Fruit fly (Drosophila melanogaster) whole organism, prepupa: ENCODE results near the gene CG6204.

ENCODE experiments used
- CG11294 ChIP-seq: fragments of 200-800 bp; sonication (Bioruptor generic); IDR thresholded peaks from 2 replicates; pipeline ENCODE4 v1.3.6; 2022; ENCODE audit warnings: missing biosample characterization, missing genetic modification characterization
- CG3919 ChIP-seq: fragments of 200-800 bp; sonication (Bioruptor generic); optimal IDR thresholded peaks from 3 replicates; lab custom pipeline; 2016; ENCODE audit warnings: missing biosample characterization, missing genetic modification characterization
- CG8119 ChIP-seq: fragments of 200-800 bp; sonication (Bioruptor generic); IDR thresholded peaks from 3 replicates; pipeline ENCODE4 v1.3.6; 2022; ENCODE audit warnings: missing biosample characterization, missing genetic modification characterization
- Lpt ChIP-seq: fragments of 200-800 bp; sonication (Bioruptor generic); optimal IDR thresholded peaks from 3 replicates; lab custom pipeline; 2016; ENCODE audit warnings: missing biosample characterization, missing genetic modification characterization
- acj6 ChIP-seq: fragments of 200-800 bp; sonication (Bioruptor generic); optimal IDR thresholded peaks from 3 replicates; lab custom pipeline; 2016; ENCODE audit warnings: missing biosample characterization, missing genetic modification characterization
- fd85E ChIP-seq: fragments of 200-800 bp; sonication (Bioruptor generic); optimal IDR thresholded peaks from 3 replicates; lab custom pipeline; 2016; ENCODE audit warnings: missing biosample characterization, missing genetic modification characterization
- fkh ChIP-seq: fragments of 200-800 bp; sonication (Bioruptor generic); optimal IDR thresholded peaks from 3 replicates; lab custom pipeline; 2017; ENCODE audit warnings: missing biosample characterization, mild to moderate bottlenecking, missing genetic modification characterization, moderate library complexity

DNA sequence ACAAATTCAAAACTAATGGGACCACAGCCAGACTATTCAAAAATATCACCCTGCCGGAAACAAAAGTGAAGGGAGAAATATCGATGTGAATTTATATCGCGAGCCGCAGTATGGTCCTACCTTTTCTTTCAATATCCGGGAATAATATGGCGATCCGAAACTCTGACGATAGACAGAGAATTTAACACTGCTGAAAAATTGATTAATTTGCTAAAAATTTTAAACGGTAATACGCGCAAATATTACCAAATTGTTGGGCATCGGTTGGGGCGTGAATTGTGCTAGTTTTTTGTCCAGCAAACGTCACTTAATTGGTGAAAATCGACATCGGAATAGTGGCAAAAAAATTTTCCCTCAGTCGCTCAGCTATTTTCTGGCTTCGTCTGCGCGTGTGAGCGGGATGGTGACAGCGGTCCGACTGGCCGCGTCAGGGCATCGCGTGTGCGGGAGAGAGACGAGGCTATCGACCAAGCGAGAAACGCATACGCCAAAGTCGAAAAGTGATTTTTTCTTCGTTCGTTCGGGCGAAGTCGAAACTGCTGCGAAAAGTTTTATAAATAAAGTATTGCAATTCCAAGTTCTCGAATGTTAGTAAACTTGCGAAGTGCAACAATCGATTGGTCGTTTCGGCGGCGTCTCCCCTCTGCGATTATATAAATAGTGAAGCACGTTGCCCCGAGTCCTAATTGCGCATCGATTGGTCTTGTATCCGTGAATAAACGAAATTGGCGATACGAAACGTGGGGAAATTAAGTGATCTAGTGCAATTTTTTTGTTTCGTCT lies 37.0 kb downstream of the CG6204 start, which contains the start of gene mask:
- TF ChIP-seq CG8119 (GFP tag; lab: Robert Waterston, UW) (peak; percentile 27; the same call in 1 of the 3 replicates), CG3919 (peak; percentile 81), CG11294 (GFP tag; lab: Robert Waterston, UW) (no peak), fkh (GFP tag; lab: Kevin White, UChicago) (peak; percentile 86), acj6 (peak; percentile 71), fd85E (no peak), Lpt (no peak)
